Worm (Caenorhabditis elegans) whole organism, L4 larva: ENCODE data around the gene F08D12.12.

Experiments
- D1046.2 ChIP-seq: fragments of 200-800 bp; sonication (Bioruptor generic); IDR thresholded peaks from 2 replicates; pipeline ENCODE4 v1.3.6; 2022; ENCODE audit warnings: missing genetic modification characterization, missing compliant biosample characterization
- F10B5.3 ChIP-seq: sonication (generic microtip); optimal IDR thresholded peaks from 2 replicates; lab custom pipeline; 2016; ENCODE audit warnings: mild to moderate bottlenecking, missing genetic modification characterization, missing compliant biosample characterization
- F26F4.8 ChIP-seq: fragments of 200-800 bp; sonication (Bioruptor generic); conservative IDR thresholded peaks from 2 replicates; pipeline ENCODE4 v1.3.6; 2022; ENCODE audit warnings: missing genetic modification characterization, missing compliant biosample characterization
- F44E2.7 ChIP-seq: fragments of 200-800 bp; sonication (Bioruptor generic); IDR thresholded peaks from 2 replicates; pipeline ENCODE4 v2.1.2; 2022; ENCODE audit warnings: missing genetic modification characterization, missing compliant biosample characterization
- F49E8.2 ChIP-seq: sonication (generic microtip); optimal IDR thresholded peaks from 2 replicates; lab custom pipeline; 2016; ENCODE audit warnings: missing compliant biosample characterization, mild to moderate bottlenecking, missing genetic modification characterization, borderline replicate concordance
- T26A8.4 ChIP-seq: fragments of 200-800 bp; sonication (Bioruptor generic); IDR thresholded peaks from 2 replicates; pipeline ENCODE4 v1.3.6; 2022; ENCODE audit warnings: missing genetic modification characterization, missing compliant biosample characterization
- Y75B8A.6 ChIP-seq: fragments of 200-800 bp; sonication (Bioruptor generic); IDR thresholded peaks from 2 replicates; pipeline ENCODE4 v1.3.6; 2022; ENCODE audit warnings: missing genetic modification reagents, missing genetic modification characterization, missing compliant biosample characterization
- ZK337.2 ChIP-seq: fragments of 200-800 bp; sonication (Bioruptor generic); IDR thresholded peaks from 2 replicates; pipeline ENCODE4 v1.3.6; 2022; ENCODE audit warnings: missing genetic modification reagents, missing genetic modification characterization, missing compliant biosample characterization
- aha-1 ChIP-seq: fragments of 150-350 bp; peaks from one replicate; lab custom pipeline; 2014; ENCODE audit warnings: missing biosample characterization, missing genetic modification characterization
- aly-2 ChIP-seq: sonication (generic microtip); optimal IDR thresholded peaks from 2 replicates; lab custom pipeline; 2018; ENCODE audit warnings: missing biosample characterization, missing genetic modification characterization
- ceh-28 ChIP-seq: fragments of 150-350 bp; optimal IDR thresholded peaks from 2 replicates; lab custom pipeline; 2014; ENCODE audit warnings: missing biosample characterization, missing genetic modification reagents, missing genetic modification characterization
- cey-2 ChIP-seq: sonication (generic microtip); optimal IDR thresholded peaks from 3 replicates; lab custom pipeline; 2017; ENCODE audit warnings: missing genetic modification characterization, mild to moderate bottlenecking, missing compliant biosample characterization, antibody characterized with exemption, borderline replicate concordance; ENCODE audit not compliant: insufficient read depth
- daf-12 ChIP-seq: fragments of 150-350 bp; optimal IDR thresholded peaks from 2 replicates; lab custom pipeline; 2014; ENCODE audit warnings: missing biosample characterization, missing genetic modification reagents, missing genetic modification characterization
- dmd-6 ChIP-seq: fragments of 200-800 bp; sonication (Bioruptor generic); IDR thresholded peaks from 2 replicates; pipeline ENCODE4 v1.3.6; 2022; ENCODE audit warnings: missing genetic modification reagents, missing genetic modification characterization, missing compliant biosample characterization
- dve-1 ChIP-seq: sonication (generic microtip); optimal IDR thresholded peaks from 2 replicates; lab custom pipeline; 2017; ENCODE audit warnings: antibody characterized with exemption, mild to moderate bottlenecking, missing genetic modification characterization, missing compliant biosample characterization; ENCODE audit not compliant: insufficient read depth
- jun-1 ChIP-seq: fragments of 150-350 bp; optimal IDR thresholded peaks from 2 replicates; lab custom pipeline; 2014; ENCODE audit warnings: missing biosample characterization, missing genetic modification reagents, missing genetic modification characterization
- madf-5 ChIP-seq, 2 experiments: fragments of 200-800 bp; sonication (Bioruptor generic); IDR thresholded peaks; 2 replicates each; pipeline ENCODE4 v1.3.6; 2022; ENCODE audit warnings: missing compliant biosample characterization in 2 of 2, missing genetic modification characterization in 2 of 2
- mdl-1 ChIP-seq, 2 experiments: fragments of 150-350 bp in 1 of 2; sonication (generic microtip) in 1 of 2; optimal IDR thresholded peaks; 2 replicates each; lab custom pipeline; 2014 to 2017; ENCODE audit warnings: missing biosample characterization in 2 of 2, missing genetic modification characterization in 2 of 2
- mdt-29 ChIP-seq: fragments of 200-800 bp; sonication (Bioruptor generic); IDR thresholded peaks from 2 replicates; pipeline ENCODE4 v1.3.6; 2022; ENCODE audit warnings: missing genetic modification reagents, missing genetic modification characterization, missing compliant biosample characterization
- nhr-102 ChIP-seq: sonication (generic microtip); optimal IDR thresholded peaks from 2 replicates; lab custom pipeline; 2016; ENCODE audit warnings: mild to moderate bottlenecking, missing genetic modification characterization, moderate library complexity, missing compliant biosample characterization
- nhr-28 ChIP-seq: fragments of 150-350 bp; optimal IDR thresholded peaks from 2 replicates; lab custom pipeline; 2014; ENCODE audit warnings: missing biosample characterization, missing genetic modification characterization
- nhr-48 ChIP-seq: sonication (generic microtip); optimal IDR thresholded peaks from 2 replicates; lab custom pipeline; 2016; ENCODE audit warnings: mild to moderate bottlenecking, missing genetic modification characterization, missing compliant biosample characterization
- nhr-6 ChIP-seq: fragments of 150-350 bp; optimal IDR thresholded peaks from 2 replicates; lab custom pipeline; 2014; ENCODE audit warnings: missing biosample characterization, missing genetic modification characterization
- pha-4 ChIP-seq, 2 experiments: fragments of 150-350 bp in 1 of 2; fragments of 200-800 bp in 1 of 2; sonication (Bioruptor generic) in 1 of 2; IDR thresholded peaks in 1 of 2; optimal IDR thresholded peaks in 1 of 2; 2 replicates each; pipeline versions ENCODE4 v1.3.6 to Lab custom; 2014 to 2022; ENCODE audit warnings: missing genetic modification characterization in 2 of 2, missing genetic modification reagents in 2 of 2, missing biosample characterization in 1 of 2, missing compliant biosample characterization in 1 of 2
- php-3 ChIP-seq: fragments of 200-800 bp; sonication (Bioruptor generic); IDR thresholded peaks from 2 replicates; pipeline ENCODE4 v1.3.6; 2022; ENCODE audit warnings: missing genetic modification reagents, missing genetic modification characterization, missing compliant biosample characterization
- set-16 ChIP-seq: fragments of 200-800 bp; sonication (Bioruptor generic); IDR thresholded peaks from 2 replicates; pipeline ENCODE4 v1.3.6; 2022; ENCODE audit warnings: missing genetic modification reagents, missing genetic modification characterization, missing compliant biosample characterization
- tag-97 ChIP-seq: fragments of 200-800 bp; sonication (Bioruptor generic); IDR thresholded peaks from 2 replicates; pipeline ENCODE4 v1.3.6; 2022; ENCODE audit warnings: missing genetic modification characterization, missing compliant biosample characterization
- unc-130 ChIP-seq: sonication (generic microtip); optimal IDR thresholded peaks from 2 replicates; lab custom pipeline; 2016; ENCODE audit warnings: missing genetic modification reagents, missing genetic modification characterization, missing compliant biosample characterization
- unc-62 ChIP-seq, 3 experiments: fragments of 150-350 bp in 1 of 3; sonication (generic microtip); optimal IDR thresholded peaks in 2 of 3; peaks in 1 of 3; 1 replicate in 1 of 3; 2 replicates in 2 of 3; lab custom pipeline; 2014 to 2017; ENCODE audit warnings: missing biosample characterization in 3 of 3, missing genetic modification characterization in 3 of 3, missing genetic modification reagents in 3 of 3, missing genotype in 1 of 3
- vab-7 ChIP-seq: fragments of 200-800 bp; sonication (Bioruptor generic); IDR thresholded peaks from 2 replicates; pipeline ENCODE4 v1.3.6; 2022; ENCODE audit warnings: missing genetic modification reagents, missing genetic modification characterization, missing compliant biosample characterization
- zfp-2 ChIP-seq: sonication (generic microtip); optimal IDR thresholded peaks from 2 replicates; lab custom pipeline; 2016; ENCODE audit warnings: mild to moderate bottlenecking, missing genetic modification characterization, missing compliant biosample characterization
- zip-11 ChIP-seq: fragments of 200-800 bp; sonication (Bioruptor generic); IDR thresholded peaks from 2 replicates; pipeline ENCODE4 v1.3.6; 2022; ENCODE audit warnings: missing genetic modification characterization, missing compliant biosample characterization

The F08D12.12 gene

DNA sequence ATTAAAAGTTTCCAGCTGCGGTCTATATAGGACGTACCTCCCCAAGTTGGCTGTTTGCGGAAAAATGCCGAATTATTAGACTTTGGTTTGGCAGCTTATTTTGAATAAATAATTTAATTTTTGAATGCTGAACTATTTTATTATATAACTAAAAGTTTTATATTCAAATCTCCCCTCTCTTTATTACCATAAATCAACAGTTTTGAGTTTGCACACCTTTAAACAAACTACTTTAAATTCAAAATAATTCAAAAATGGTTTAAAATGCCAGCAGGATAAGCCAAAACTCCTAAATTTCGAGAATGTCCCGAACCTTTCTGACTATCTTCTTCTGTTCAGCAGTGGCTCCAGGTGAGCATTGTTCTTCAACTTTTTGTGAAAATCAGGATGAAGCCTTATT is 7.6 kb downstream of the F08D12.12 start, which contains the start of gene F08D12.3:
F08D12.3 (plus strand) TSS at position 301 of the 400 bp plus-strand sequence.
- no peak for TF ChIP-seq pha-4 (GFP tag; IDR thresholded peaks at IDR 0.05; lab: Robert Waterston, UW)
- TF ChIP-seq pha-4 (tag; optimal IDR thresholded peaks at IDR 0.05; lab: Kevin White, UChicago), result no peak
- no peak for TF ChIP-seq nhr-6 (tag; lab: Kevin White, UChicago)
- TF ChIP-seq T26A8.4 (GFP tag; lab: Robert Waterston, UW), result no peak

- TF ChIP-seq F10B5.3 (tag; lab: Kevin White, UChicago) (no peak), php-3 (GFP tag; lab: Robert Waterston, UW) (no peak), jun-1 (no peak), madf-5 (GFP tag; IDR thresholded peaks at IDR 0.05; lab: Robert Waterston, UW) (no peak), daf-12 (tag; lab: Kevin White, UChicago) (no peak), D1046.2 (GFP tag; lab: Robert Waterston, UW) (no peak), F44E2.7 (GFP tag; lab: Robert Waterston, UW) (no peak), unc-130 (GFP tag; lab: Kevin White, UChicago) (no peak)
- TF ChIP-seq, all 104 proteins: peak for 0
These were observed 9.0 kb downstream of the F08D12.12 start, which contains the start of gene F08D12.4 for ce11 chrII:2777846-2778245. TSS of gene F08D12.4 (plus strand) at chrII:2778146.

DNA sequence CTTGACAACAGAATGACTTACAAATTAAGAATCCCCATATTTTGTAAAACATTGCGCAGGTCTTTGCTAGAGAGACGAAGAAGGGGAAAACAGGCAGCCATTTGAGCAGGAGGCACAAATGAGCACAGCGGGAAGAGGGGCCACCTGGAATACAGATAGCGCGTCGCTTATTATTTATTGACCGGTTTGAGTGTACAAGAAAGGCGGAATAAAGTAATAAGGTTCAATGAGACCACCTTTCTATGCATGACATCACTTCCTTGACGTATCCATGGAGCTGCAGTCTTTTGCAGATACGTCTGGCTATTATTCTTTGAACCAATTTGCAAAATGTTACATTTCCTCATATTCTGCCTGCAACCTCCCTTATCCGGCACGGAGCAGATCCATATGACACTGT is 12.0 kb downstream of the F08D12.12 start, which contains the start of gene fbxb-111:
fbxb-111 (minus strand) TSS at position 101 of the 400 bp plus-strand sequence.
- no peak for TF ChIP-seq F10B5.3 (tag; lab: Kevin White, UChicago)
- no peak for TF ChIP-seq nhr-6 (tag; lab: Kevin White, UChicago)
- no peak for TF ChIP-seq nhr-28 (tag; lab: Kevin White, UChicago)
- no peak for TF ChIP-seq F49E8.2 (tag; lab: Kevin White, UChicago)
- no peak for TF ChIP-seq tag-97 (GFP tag; lab: Robert Waterston, UW)

- peak in 1 of 2 experiments; percentile 10 for TF ChIP-seq unc-62 (GFP tag; optimal IDR thresholded peaks at IDR 0.05 in 1 of 2; lab: Kevin White, UChicago)
- TF ChIP-seq unc-62 (tag; optimal IDR thresholded peaks at IDR 0.05; lab: Kevin White, UChicago), result no peak
- no peak for TF ChIP-seq ceh-28 (tag; lab: Kevin White, UChicago)
These were observed 13.3 kb downstream of the F08D12.12 start, which contains the start of gene sdz-9 for ce11 chrII:2773534-2773933. TSS of gene sdz-9 (minus strand) at chrII:2773634.

DNA sequence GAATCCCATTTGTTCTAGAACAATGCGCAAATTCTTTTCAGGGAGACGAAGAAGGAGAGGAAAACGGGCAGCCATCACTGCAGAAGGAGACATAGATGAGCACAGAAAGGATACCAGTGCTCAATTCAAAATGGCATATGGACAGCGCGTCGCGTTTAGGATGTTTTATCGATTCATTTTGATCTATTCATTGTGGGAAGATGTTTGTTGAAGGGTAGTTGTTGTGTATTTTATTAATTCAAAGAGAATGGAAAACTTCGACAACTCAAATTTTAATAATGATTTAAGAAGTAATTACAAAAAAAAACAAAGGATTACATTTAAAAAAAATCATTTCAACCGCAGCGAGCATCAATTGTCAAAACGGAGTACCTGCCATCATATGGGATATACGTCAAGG is 14.7 kb downstream of the F08D12.12 start, which contains the start of gene sdz-10:
sdz-10 (minus strand) TSS at position 101 of the 400 bp plus-strand sequence.
- TF ChIP-seq F26F4.8, result no peak
- TF ChIP-seq ZK337.2 (GFP tag; lab: Robert Waterston, UW), result no peak
- TF ChIP-seq nhr-102, result no peak
- no peak for TF ChIP-seq T26A8.4 (GFP tag; lab: Robert Waterston, UW)
- no peak for TF ChIP-seq dve-1 (tag; lab: Kevin White, UChicago)
- no peak for TF ChIP-seq mdl-1 (tag; optimal IDR thresholded peaks at IDR 0.05; lab: Kevin White, UChicago)
- no peak for TF ChIP-seq vab-7 (GFP tag; lab: Robert Waterston, UW)
- TF ChIP-seq dmd-6 (GFP tag; lab: Robert Waterston, UW), result no peak
- no peak for TF ChIP-seq Y75B8A.6 (GFP tag; lab: Robert Waterston, UW)
- no peak for TF ChIP-seq aly-2 (tag; lab: Kevin White, UChicago)
- no peak for TF ChIP-seq set-16 (GFP tag; lab: Robert Waterston, UW)
- no peak for TF ChIP-seq cey-2 (tag; lab: Kevin White, UChicago)
- no peak for TF ChIP-seq zip-11 (GFP tag; lab: Robert Waterston, UW)
- TF ChIP-seq aha-1 (tag; lab: Kevin White, UChicago), result no peak
- TF ChIP-seq unc-62 (GFP tag; optimal IDR thresholded peaks at IDR 0.05 in 1 of 2; lab: Kevin White, UChicago), result no peak
- no peak for TF ChIP-seq unc-62 (tag; optimal IDR thresholded peaks at IDR 0.05; lab: Kevin White, UChicago)
- no peak for TF ChIP-seq mdt-29 (GFP tag; lab: Robert Waterston, UW)
- TF ChIP-seq nhr-28 (tag; lab: Kevin White, UChicago), result no peak
- no peak for TF ChIP-seq nhr-48 (tag; lab: Kevin White, UChicago)
- TF ChIP-seq zfp-2 (tag; lab: Kevin White, UChicago), result no peak
